Worm (Caenorhabditis elegans) whole organism, late embryonic: ENCODE measurements around the gene F18G5.6.

ENCODE experiments used
- C38D4.7 ChIP-seq: fragments of 200-800 bp; sonication (Bioruptor generic); optimal IDR thresholded peaks from 2 replicates; lab custom pipeline; 2018; ENCODE audit warnings: mild to moderate bottlenecking, missing genetic modification characterization, moderate library complexity, missing compliant biosample characterization
- ama-1 ChIP-seq: fragments of 150-350 bp; optimal IDR thresholded peaks from 2 replicates; lab custom pipeline; 2014
- ceh-31 ChIP-seq: sonication (generic microtip); optimal IDR thresholded peaks from 2 replicates; lab custom pipeline; 2016; ENCODE audit warnings: missing genetic modification characterization, missing compliant biosample characterization
- che-1 ChIP-seq: sonication (generic microtip); optimal IDR thresholded peaks from 2 replicates; lab custom pipeline; 2016; ENCODE audit warnings: mild to moderate bottlenecking, missing genetic modification characterization, missing compliant biosample characterization
- dve-1 ChIP-seq: sonication (generic microtip); optimal IDR thresholded peaks from 2 replicates; lab custom pipeline; 2017; ENCODE audit warnings: antibody characterized with exemption, mild to moderate bottlenecking, missing genetic modification characterization, missing compliant biosample characterization
- hlh-6 ChIP-seq: sonication (generic microtip); optimal IDR thresholded peaks from 2 replicates; lab custom pipeline; 2016; ENCODE audit warnings: missing genotype, missing genetic modification characterization, missing compliant biosample characterization
- lin-11 ChIP-seq: fragments of 200-800 bp; sonication (Bioruptor generic); optimal IDR thresholded peaks from 2 replicates; lab custom pipeline; 2018; ENCODE audit warnings: mild to moderate bottlenecking, missing genetic modification characterization, missing compliant biosample characterization
- tbx-7 ChIP-seq: sonication (generic microtip); optimal IDR thresholded peaks from 2 replicates; lab custom pipeline; 2016; ENCODE audit warnings: missing genotype, missing genetic modification characterization, missing compliant biosample characterization

DNA sequence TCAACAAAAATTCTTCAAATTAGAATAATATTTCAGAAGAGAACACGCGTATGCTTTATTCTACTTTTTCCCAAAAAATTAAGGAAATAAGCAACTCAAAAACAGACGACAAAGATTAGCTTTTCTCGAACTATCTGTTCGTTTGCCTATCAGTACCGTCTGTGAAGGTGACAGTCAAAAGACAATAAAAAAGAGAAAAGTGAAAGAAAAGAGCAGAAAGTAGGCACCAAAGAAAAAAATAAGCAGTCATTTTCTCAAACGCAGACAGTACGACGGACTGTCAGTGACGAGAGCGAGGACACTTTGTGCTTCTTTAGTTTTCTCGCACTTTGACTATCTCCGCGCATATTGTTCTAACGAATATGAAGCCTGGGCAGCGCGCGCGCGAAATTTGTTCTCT lies 2.4 kb upstream of the F18G5.6 start:
- TF ChIP-seq che-1 (tag; lab: Kevin White, UChicago): no peak
- no peak for TF ChIP-seq C38D4.7 (GFP tag; lab: Kevin White, UChicago)
- TF ChIP-seq lin-11 (tag; lab: Kevin White, UChicago): no peak
- TF ChIP-seq ama-1: no peak
- no peak for TF ChIP-seq tbx-7 (tag; lab: Kevin White, UChicago)
- TF ChIP-seq ceh-31 (tag; lab: Kevin White, UChicago): no peak
- TF ChIP-seq hlh-6 (tag; lab: Kevin White, UChicago): no peak
- no peak for TF ChIP-seq dve-1 (tag; lab: Kevin White, UChicago)
